Worm (Caenorhabditis elegans) whole organism, L4/young adult: ENCODE measurements around the gene Y71H2AM.29.
"Not testable (repeated sequence)": the region's sequence is repeated elsewhere in the genome, so short reads cannot be mapped to it uniquely, and the experiment has no call there.

Experiments
- W03F9.2 ChIP-seq: fragments of 150-350 bp; optimal IDR thresholded peaks from 2 replicates; lab custom pipeline; 2014; ENCODE audit warnings: missing biosample characterization, missing genetic modification characterization
- him-1 ChIP-seq: sonication (generic microtip); optimal IDR thresholded peaks from 2 replicates; lab custom pipeline; 2016; ENCODE audit warnings: missing genotype, missing genetic modification reagents, missing genetic modification characterization, missing compliant biosample characterization

ce11 chrIII:2846747-2847146 lies 14.2 kb downstream of the Y71H2AM.29 start, which contains the start of gene H34I24.1:
- TF ChIP-seq W03F9.2, him-1: not testable (repeated sequence)
